Worm (Caenorhabditis elegans) whole organism, midembryonic: ENCODE measurements around the gene C04H4.1.

Experiments used
- T22C8.4 ChIP-seq: fragments of 200-800 bp; sonication (Bioruptor generic); IDR thresholded peaks from 2 replicates; pipeline ENCODE4 v1.3.6; 2022; ENCODE audit warnings: missing genetic modification characterization, missing compliant biosample characterization
- cog-1 ChIP-seq: sonication (generic microtip); optimal IDR thresholded peaks from 2 replicates; lab custom pipeline; 2016; ENCODE audit warnings: missing genetic modification characterization, missing compliant biosample characterization
- klf-2 ChIP-seq: fragments of 200-800 bp; sonication (Bioruptor generic); conservative IDR thresholded peaks from 2 replicates; pipeline ENCODE4 v1.3.6; 2022; ENCODE audit warnings: missing genetic modification reagents, missing genetic modification characterization, missing compliant biosample characterization
- ref-1 ChIP-seq: fragments of 200-800 bp; sonication (Bioruptor generic); conservative IDR thresholded peaks from 2 replicates; pipeline ENCODE4 v1.3.6; 2022; ENCODE audit warnings: missing genetic modification reagents, missing genetic modification characterization, missing compliant biosample characterization

DNA sequence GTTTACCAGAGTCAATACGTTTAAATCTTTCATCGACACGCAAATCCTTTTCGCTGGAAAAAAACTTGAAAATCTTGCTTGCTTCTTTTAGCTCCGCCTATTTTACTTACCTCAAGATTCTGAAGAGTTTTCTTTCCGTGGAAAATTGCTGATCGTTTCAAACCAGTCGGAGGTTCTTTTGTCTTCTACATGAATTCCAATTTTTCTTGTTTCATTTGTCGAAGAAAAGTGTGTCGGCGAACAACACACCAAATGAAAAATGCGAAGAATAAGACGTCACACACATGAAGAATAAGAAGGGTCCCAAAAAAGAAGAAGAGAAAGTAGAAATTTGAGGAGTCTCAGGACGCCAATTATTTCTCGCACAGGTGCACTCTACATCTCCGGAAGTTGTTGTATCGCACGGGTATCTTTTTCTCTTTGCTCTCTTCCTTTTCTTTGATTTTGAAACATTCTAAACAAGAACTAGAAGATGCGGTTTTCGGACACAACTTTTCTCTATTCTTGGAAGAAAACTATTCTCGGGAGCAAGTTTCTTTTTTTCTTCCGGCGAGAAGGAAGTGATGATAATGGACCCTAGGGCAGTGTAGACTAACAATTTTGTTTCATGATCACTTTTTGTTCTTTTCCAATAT is 15.7 kb downstream of the C04H4.1 start:
- TF ChIP-seq klf-2 (GFP tag; lab: Robert Waterston, UW) (no peak), cog-1 (no peak), ref-1 (GFP tag; lab: Robert Waterston, UW) (no peak), T22C8.4 (no peak)
